Fruit fly (Drosophila melanogaster) Kc167 (cell line): ENCODE measurements around the gene CG5989.

Source experiments
- Myc ChIP-seq: fragments of >200 bp; optimal IDR thresholded peaks from 2 replicates; lab custom pipeline; 2017; ENCODE audit warnings: missing external identifiers
- h ChIP-seq: fragments of >200 bp; optimal IDR thresholded peaks from 3 replicates; lab custom pipeline; 2018; ENCODE audit warnings: missing external identifiers
- ttk ChIP-seq: sonication (Bioruptor generic); optimal IDR thresholded peaks from 2 replicates; lab custom pipeline; 2017; ENCODE audit warnings: missing external identifiers

DNA sequence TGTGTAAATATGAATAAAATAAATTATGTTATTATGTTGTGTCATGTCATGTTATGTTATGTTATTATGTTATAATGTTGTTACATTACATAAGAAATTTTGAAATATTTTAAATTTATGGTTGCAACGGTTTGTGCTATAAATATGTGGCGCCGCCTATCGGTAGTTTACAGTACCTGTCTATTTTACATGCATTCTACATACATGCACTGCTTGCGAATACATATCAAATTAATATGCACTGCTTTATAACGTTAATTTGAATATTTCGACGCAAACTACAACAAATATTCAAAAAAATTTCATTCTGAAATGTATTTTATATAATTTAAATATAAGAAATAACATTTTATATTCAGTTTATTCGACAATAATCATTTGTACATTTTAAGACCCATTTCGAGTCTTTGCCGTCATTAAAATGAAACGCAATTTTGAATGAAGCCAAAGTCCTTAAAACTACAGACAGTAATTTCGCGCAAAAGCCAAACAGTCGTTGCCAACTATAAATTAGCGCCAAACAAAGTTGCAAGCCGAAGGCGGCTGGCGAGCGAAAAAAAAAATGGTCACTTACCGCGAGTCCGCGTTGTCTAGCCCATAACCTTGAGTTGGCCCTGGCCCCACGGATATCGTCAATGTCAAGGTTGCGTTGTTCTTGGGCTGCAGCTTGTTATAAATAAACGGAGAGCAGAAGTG is 48.1 kb upstream of the CG5989 start:
- TF ChIP-seq h (lab: Kevin White, UChicago) = no peak
- TF ChIP-seq ttk (lab: Kevin White, UChicago) = no peak
- no peak for TF ChIP-seq Myc (lab: Kevin White, UChicago)
